Worm (Caenorhabditis elegans): ENCODE results near the gene K03H1.12.

DNA sequence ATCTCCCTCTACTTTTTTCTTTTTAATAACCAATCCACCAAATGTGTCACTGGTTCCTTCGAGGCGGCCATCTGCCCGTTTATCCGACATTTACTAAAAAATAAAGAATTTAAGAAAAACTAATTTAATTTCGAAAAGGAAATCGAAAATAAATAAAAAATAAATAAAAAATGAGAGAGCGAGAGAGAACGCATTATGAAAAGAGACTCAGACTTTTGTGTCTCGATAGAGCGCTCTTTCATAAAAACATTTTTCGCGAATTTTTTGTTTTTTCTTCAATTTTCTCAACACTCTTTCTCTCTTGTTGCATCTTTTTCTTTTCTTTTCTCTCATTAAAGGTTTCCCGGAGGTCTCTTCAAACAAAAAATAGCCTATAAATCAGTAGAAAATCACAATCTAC, 14.7 kb downstream of the K03H1.12 start, which contains the start of gene mog-1:
- TF ChIP-seq ceh-82 (tag; optimal IDR thresholded peaks at IDR 0.05): no peak
- no peak for TF ChIP-seq pqm-1 (tag; optimal IDR thresholded peaks at IDR 0.05)
- no peak for TF ChIP-seq zfp-3 (GFP tag; conservative IDR thresholded peaks at IDR 0.05)
- no peak for TF ChIP-seq unc-62 (GFP tag; optimal IDR thresholded peaks at IDR 0.05 in 1 of 2)
- no peak for TF ChIP-seq unc-62 (tag; optimal IDR thresholded peaks at IDR 0.05)
- no peak for TF ChIP-seq unc-39 (tag; optimal IDR thresholded peaks at IDR 0.05)
- no peak for TF ChIP-seq duxl-1 (tag; optimal IDR thresholded peaks at IDR 0.05; ENCODE audit: poor library complexity)

Measured in whole organism, L4 larva.